Fruit fly (Drosophila melanogaster): Measurements from ENCODE around the gene D19B.

D19B gene

dm6 chr3L:6217212-6217611 is 32.5 kb upstream of the D19B start (continued):
- TF ChIP-seq maf-S (GFP tag; optimal IDR thresholded peaks at IDR 0.05) = no peak
- TF ChIP-seq H2.0 (GFP tag; IDR thresholded peaks at IDR 0.05) = peak; percentile 66
- peak; percentile 69; the same call in 2 of the 3 replicates for TF ChIP-seq zfh1 (GFP tag; IDR thresholded peaks at IDR 0.05)
- peak; percentile 10 for TF ChIP-seq CG31388 (GFP tag; optimal IDR thresholded peaks at IDR 0.05)
- peak; percentile 89 for TF ChIP-seq CG10979 (tag; optimal IDR thresholded peaks at IDR 0.05)
- TF ChIP-seq nom (GFP tag; optimal IDR thresholded peaks at IDR 0.05) = no peak
- peak; percentile 53; the same call in 1 of the 2 replicates for TF ChIP-seq sisA (GFP tag; IDR thresholded peaks at IDR 0.05)
- TF ChIP-seq CG16815 (GFP tag; optimal IDR thresholded peaks at IDR 0.05) = peak; percentile 55
- no peak for TF ChIP-seq ham (GFP tag; IDR thresholded peaks at IDR 0.05)
- TF ChIP-seq emc (GFP tag; optimal IDR thresholded peaks at IDR 0.05) = no peak
- TF ChIP-seq CG6654 (GFP tag; optimal IDR thresholded peaks at IDR 0.05) = no peak
- TF ChIP-seq gcm2 (GFP tag; optimal IDR thresholded peaks at IDR 0.05) = no peak
- no peak for TF ChIP-seq Trl (optimal IDR thresholded peaks at IDR 0.05)
- peak; percentile 50 for TF ChIP-seq Trl (GFP tag; optimal IDR thresholded peaks at IDR 0.05)
- peak; percentile 37 for TF ChIP-seq CG12104 (GFP tag; optimal IDR thresholded peaks at IDR 0.05)
- peak; percentile 52 for TF ChIP-seq zf30C (GFP tag; optimal IDR thresholded peaks at IDR 0.05)
- TF ChIP-seq Deaf1 (tag; optimal IDR thresholded peaks at IDR 0.05) = no peak
- no peak for TF ChIP-seq CG13287 (GFP tag; IDR thresholded peaks at IDR 0.05; ENCODE audit: partially characterized antibody)
- TF ChIP-seq HmgZ (tag; optimal IDR thresholded peaks at IDR 0.05) = peak; percentile 22
- peak; percentile 81 for TF ChIP-seq CG14710 (tag; optimal IDR thresholded peaks at IDR 0.05)
- TF ChIP-seq tna (GFP tag; IDR thresholded peaks at IDR 0.05; ENCODE audit: partially characterized antibody) = no peak
- peak; percentile 37; the same call in 1 of the 3 replicates for TF ChIP-seq CG14050 (GFP tag; IDR thresholded peaks at IDR 0.05)
- no peak for TF ChIP-seq cwo (GFP tag; optimal IDR thresholded peaks at IDR 0.05)
- no peak for TF ChIP-seq CG6175 (GFP tag; IDR thresholded peaks at IDR 0.05)
- TF ChIP-seq btn (GFP tag; optimal IDR thresholded peaks at IDR 0.05) = peak; percentile 2
- peak; percentile 78 for TF ChIP-seq Ptx1 (GFP tag; IDR thresholded peaks at IDR 0.05)
- TF ChIP-seq unpg (GFP tag; optimal IDR thresholded peaks at IDR 0.05) = peak; percentile 88
- no peak for TF ChIP-seq CG7745 (tag; optimal IDR thresholded peaks at IDR 0.05)
- TF ChIP-seq ci (GFP tag; IDR thresholded peaks at IDR 0.05) = peak; percentile 84
- TF ChIP-seq CG2712 (tag; optimal IDR thresholded peaks at IDR 0.05) = peak; percentile 92

dm6 chr3L:6216787-6217078 is 32.0 kb upstream of the D19B start:
- TF ChIP-seq wor (GFP tag; IDR thresholded peaks at IDR 0.05) (no peak), Kr (GFP tag; optimal IDR thresholded peaks at IDR 0.05) (peak; percentile 35), cg (GFP tag; optimal IDR thresholded peaks at IDR 0.05) (peak; percentile 22), CG9932 (GFP tag; IDR thresholded peaks at IDR 0.05) (no peak), Med (GFP tag) (no peak), Pdp1 (GFP tag; optimal IDR thresholded peaks at IDR 0.05) (no peak), CG6791 (GFP tag; IDR thresholded peaks at IDR 0.05; ENCODE audit: partially characterized antibody) (peak; percentile 34; the same call in 1 of the 3 replicates), NC2α (GFP tag; optimal IDR thresholded peaks at IDR 0.05) (no peak), yki (optimal IDR thresholded peaks at IDR 0.05) (no peak), CG4617 (GFP tag; optimal IDR thresholded peaks at IDR 0.05; ENCODE audit: borderline replicate concordance) (no peak), hkb (optimal IDR thresholded peaks at IDR 0.05) (no peak), hkb (GFP tag; IDR thresholded peaks at IDR 0.05) (no peak), MTF-1 (GFP tag; optimal IDR thresholded peaks at IDR 0.05; ENCODE audit: borderline replicate concordance) (no peak), Sox100B (GFP tag; optimal IDR thresholded peaks at IDR 0.05) (no peak), Deaf1 (tag; optimal IDR thresholded peaks at IDR 0.05) (peak; percentile 35), CG34376 (GFP tag; optimal IDR thresholded peaks at IDR 0.05) (peak; percentile 11), CG9727 (GFP tag; optimal IDR thresholded peaks at IDR 0.05) (no peak), schlank (tag; optimal IDR thresholded peaks at IDR 0.05) (no peak), CG10543 (GFP tag; optimal IDR thresholded peaks at IDR 0.05) (peak; percentile 4), Abd-B (GFP tag; optimal IDR thresholded peaks at IDR 0.05) (no peak), CG4360 (GFP tag; IDR thresholded peaks at IDR 0.05) (peak; percentile 33; the same call in 1 of the 2 replicates), CG17361 (GFP tag; IDR thresholded peaks at IDR 0.05) (no peak), ind (GFP tag; optimal IDR thresholded peaks at IDR 0.05) (no peak), chinmo (GFP tag; IDR thresholded peaks at IDR 0.05; ENCODE audit: partially characterized antibody) (0 out of 4 replicates have a peak, but pooled peaks have one; percentile 18)

Measured in whole organism, embryonic.